Fruit fly (Drosophila melanogaster) whole organism, pupa: Measurements from ENCODE around the gene CG13311.

Source experiments
- CG10348 ChIP-seq: fragments of 200-800 bp; sonication (Bioruptor generic); IDR thresholded peaks from 2 replicates; pipeline ENCODE4 v1.3.6; 2022; ENCODE audit warnings: missing biosample characterization, missing genetic modification characterization
- CG12605 ChIP-seq: fragments of 200-800 bp; sonication (Bioruptor generic); IDR thresholded peaks from 2 replicates; pipeline ENCODE4 v1.3.6; 2022; ENCODE audit warnings: missing biosample characterization, missing genetic modification characterization
- CG13204 ChIP-seq: fragments of 200-800 bp; sonication (Bioruptor generic); optimal IDR thresholded peaks from 2 replicates; lab custom pipeline; 2018; ENCODE audit warnings: missing biosample characterization, mild to moderate bottlenecking, missing genetic modification characterization, moderate library complexity
- CG14655 ChIP-seq: fragments of 200-800 bp; sonication (Bioruptor generic); optimal IDR thresholded peaks from 3 replicates; lab custom pipeline; 2017; ENCODE audit warnings: mild to moderate bottlenecking, missing biosample characterization, missing genetic modification reagents, missing genetic modification characterization
- CG15710 ChIP-seq: fragments of 200-800 bp; sonication (Bioruptor generic); optimal IDR thresholded peaks from 2 replicates; lab custom pipeline; 2018; ENCODE audit warnings: missing biosample characterization, mild to moderate bottlenecking, missing genetic modification characterization, moderate library complexity
- CG17806 ChIP-seq: fragments of 200-800 bp; sonication (Bioruptor generic); optimal IDR thresholded peaks from 2 replicates; lab custom pipeline; 2018; ENCODE audit warnings: missing biosample characterization, mild to moderate bottlenecking, missing genetic modification characterization, moderate library complexity
- CG32121 ChIP-seq: fragments of 200-800 bp; sonication (Bioruptor generic); IDR thresholded peaks from 2 replicates; pipeline ENCODE4 v1.3.6; 2022; ENCODE audit warnings: missing biosample characterization, missing genetic modification characterization
- CG34367 ChIP-seq: fragments of 200-800 bp; sonication (Bioruptor generic); optimal IDR thresholded peaks from 2 replicates; lab custom pipeline; 2018; ENCODE audit warnings: missing biosample characterization, mild to moderate bottlenecking, missing genetic modification characterization
- CG4496 ChIP-seq: fragments of 200-800 bp; sonication (Bioruptor generic); IDR thresholded peaks from 3 replicates; pipeline ENCODE4 v1.3.6; 2022; ENCODE audit warnings: missing biosample characterization, missing genetic modification characterization
- CG8159 ChIP-seq: fragments of 200-800 bp; sonication (Bioruptor generic); optimal IDR thresholded peaks from 3 replicates; lab custom pipeline; 2018; ENCODE audit warnings: missing biosample characterization, mild to moderate bottlenecking, missing genetic modification characterization, moderate library complexity
- CG8301 ChIP-seq: fragments of 200-800 bp; sonication (Bioruptor generic); optimal IDR thresholded peaks from 2 replicates; lab custom pipeline; 2018; ENCODE audit warnings: missing biosample characterization, mild to moderate bottlenecking, missing genetic modification characterization
- CG9948 ChIP-seq: fragments of 200-800 bp; sonication (Bioruptor generic); optimal IDR thresholded peaks from 2 replicates; lab custom pipeline; 2018; ENCODE audit warnings: missing biosample characterization, mild to moderate bottlenecking, missing genetic modification characterization, moderate library complexity
- D1 ChIP-seq: fragments of 200-800 bp; sonication (Bioruptor generic); optimal IDR thresholded peaks from 2 replicates; lab custom pipeline; 2018; ENCODE audit warnings: missing biosample characterization, mild to moderate bottlenecking, missing genetic modification characterization, moderate library complexity
- EcR ChIP-seq: fragments of 200-800 bp; sonication (Bioruptor generic); optimal IDR thresholded peaks from 3 replicates; lab custom pipeline; 2019; ENCODE audit warnings: missing biosample characterization, missing genetic modification characterization, mild to moderate bottlenecking, moderate library complexity, missing genetic modification reagents
- Ets98B ChIP-seq: fragments of 200-800 bp; sonication (Bioruptor generic); IDR thresholded peaks from 2 replicates; pipeline ENCODE4 v1.3.6; 2022; ENCODE audit warnings: missing biosample characterization, missing genetic modification characterization
- Pif1A ChIP-seq: fragments of 200-800 bp; sonication (Bioruptor generic); optimal IDR thresholded peaks from 3 replicates; lab custom pipeline; 2016; ENCODE audit warnings: missing biosample characterization, missing genetic modification characterization
- Pif1B ChIP-seq: fragments of 200-800 bp; sonication (Bioruptor generic); optimal IDR thresholded peaks from 3 replicates; lab custom pipeline; 2016; ENCODE audit warnings: missing biosample characterization, missing genetic modification characterization
- Snoo ChIP-seq: fragments of 200-800 bp; sonication (Bioruptor generic); optimal IDR thresholded peaks from 3 replicates; lab custom pipeline; 2017; ENCODE audit warnings: missing biosample characterization, mild to moderate bottlenecking, missing genetic modification characterization, inconsistent platforms
- fd96Ca ChIP-seq: fragments of 200-800 bp; sonication (Bioruptor generic); IDR thresholded peaks from 3 replicates; pipeline ENCODE4 v1.3.6; 2022; ENCODE audit warnings: missing biosample characterization, missing genetic modification characterization
- gl ChIP-seq: fragments of 200-800 bp; sonication (Bioruptor generic); optimal IDR thresholded peaks from 2 replicates; lab custom pipeline; 2018; ENCODE audit warnings: missing biosample characterization, mild to moderate bottlenecking, missing genetic modification characterization
- rn ChIP-seq: fragments of 200-800 bp; sonication (Bioruptor generic); IDR thresholded peaks from 2 replicates; pipeline ENCODE4 v1.3.6; 2022; ENCODE audit warnings: missing biosample characterization, missing genetic modification characterization

CG13311 gene

DNA sequence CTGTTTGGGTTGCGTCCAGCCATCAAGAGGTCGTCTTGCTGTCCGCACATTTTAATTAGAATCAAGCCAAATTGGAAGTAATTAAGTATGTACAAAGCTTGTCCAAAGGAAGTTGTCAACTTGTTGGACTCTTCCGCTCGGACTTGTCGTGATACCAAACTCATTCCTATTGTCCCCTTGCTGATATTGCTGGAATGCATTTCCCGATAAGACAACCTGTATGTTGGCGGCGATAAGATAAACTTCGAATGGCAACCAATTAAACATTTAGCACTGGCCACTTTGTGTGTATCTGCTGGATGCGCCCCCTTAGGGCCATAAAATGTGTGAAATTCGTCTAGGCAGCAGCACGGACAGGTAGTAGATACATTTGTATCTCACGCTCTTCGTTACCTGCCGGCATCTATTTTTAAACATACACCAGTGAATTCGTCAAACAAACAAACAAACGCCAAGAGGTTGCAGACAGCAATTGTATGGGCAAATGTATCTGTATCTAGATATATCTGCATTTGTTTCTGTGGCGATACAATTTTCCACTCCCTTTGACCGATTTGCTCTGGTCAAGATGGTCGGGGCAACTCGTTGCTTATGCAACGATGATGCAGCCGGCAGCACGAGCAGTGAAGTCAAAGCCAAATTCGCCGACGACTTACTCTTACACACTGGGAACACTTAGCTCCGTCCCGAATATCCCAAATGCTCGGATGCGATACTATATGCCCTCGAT lies 30.9 kb upstream of the CG13311 start:
- TF ChIP-seq rn (no peak), Pif1B (GFP tag; lab: Kevin White, UChicago) (no peak), gl (tag; lab: Kevin White, UChicago) (no peak), fd96Ca (no peak), CG9948 (tag; lab: Kevin White, UChicago) (no peak), Ets98B (GFP tag; lab: Robert Waterston, UW) (no peak), CG8159 (tag; lab: Kevin White, UChicago) (no peak), CG13204 (GFP tag; lab: Kevin White, UChicago) (no peak), CG34367 (tag; lab: Kevin White, UChicago) (no peak), CG14655 (GFP tag; lab: Kevin White, UChicago) (no peak), CG17806 (tag; lab: Kevin White, UChicago) (no peak), CG4496 (no peak), D1 (tag; lab: Kevin White, UChicago) (no peak), EcR (GFP tag; lab: Kevin White, UChicago) (no peak), CG8301 (tag; lab: Kevin White, UChicago) (no peak), Pif1A (no peak)

DNA sequence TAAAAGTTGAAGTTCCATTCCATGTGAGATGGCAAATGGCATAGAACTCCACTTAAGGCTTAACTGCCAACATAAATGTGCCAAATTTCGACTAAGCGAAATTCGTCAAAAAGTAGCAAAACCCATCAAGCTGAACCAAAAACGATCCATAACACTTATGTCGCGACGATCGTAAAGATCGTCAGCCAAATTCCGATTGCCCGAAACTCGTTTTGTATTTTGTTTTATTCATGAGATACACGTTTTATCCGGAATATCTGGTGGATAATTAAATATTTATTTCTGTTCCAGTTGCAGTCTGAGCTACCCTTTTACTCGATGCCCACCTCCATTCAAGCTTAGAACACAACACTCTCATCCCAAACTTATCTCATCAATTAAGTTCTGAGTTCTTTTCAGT lies 29.0 kb upstream of the CG13311 start:
- no peak for TF ChIP-seq Pif1B (GFP tag; lab: Kevin White, UChicago)
- no peak for TF ChIP-seq CG32121 (GFP tag; lab: Robert Waterston, UW)
- TF ChIP-seq Pif1A: no peak
- TF ChIP-seq CG13204 (GFP tag; lab: Kevin White, UChicago): no peak
- no peak for TF ChIP-seq CG8159 (tag; lab: Kevin White, UChicago)
- TF ChIP-seq CG12605 (GFP tag; lab: Robert Waterston, UW): no peak
- no peak for TF ChIP-seq CG4496
- no peak for TF ChIP-seq CG34367 (tag; lab: Kevin White, UChicago)
- TF ChIP-seq gl (tag; lab: Kevin White, UChicago): no peak
- no peak for TF ChIP-seq Snoo (tag; lab: Kevin White, UChicago)
- no peak for TF ChIP-seq fd96Ca
- no peak for TF ChIP-seq CG9948 (tag; lab: Kevin White, UChicago)
- no peak for TF ChIP-seq rn
- no peak for TF ChIP-seq CG10348 (GFP tag; lab: Robert Waterston, UW)
- no peak for TF ChIP-seq CG15710
- TF ChIP-seq CG8301 (tag; lab: Kevin White, UChicago): no peak
- TF ChIP-seq D1 (tag; lab: Kevin White, UChicago): no peak
- TF ChIP-seq EcR (GFP tag; lab: Kevin White, UChicago): no peak
- no peak for TF ChIP-seq Ets98B (GFP tag; lab: Robert Waterston, UW)
- TF ChIP-seq CG14655 (GFP tag; lab: Kevin White, UChicago): no peak

DNA sequence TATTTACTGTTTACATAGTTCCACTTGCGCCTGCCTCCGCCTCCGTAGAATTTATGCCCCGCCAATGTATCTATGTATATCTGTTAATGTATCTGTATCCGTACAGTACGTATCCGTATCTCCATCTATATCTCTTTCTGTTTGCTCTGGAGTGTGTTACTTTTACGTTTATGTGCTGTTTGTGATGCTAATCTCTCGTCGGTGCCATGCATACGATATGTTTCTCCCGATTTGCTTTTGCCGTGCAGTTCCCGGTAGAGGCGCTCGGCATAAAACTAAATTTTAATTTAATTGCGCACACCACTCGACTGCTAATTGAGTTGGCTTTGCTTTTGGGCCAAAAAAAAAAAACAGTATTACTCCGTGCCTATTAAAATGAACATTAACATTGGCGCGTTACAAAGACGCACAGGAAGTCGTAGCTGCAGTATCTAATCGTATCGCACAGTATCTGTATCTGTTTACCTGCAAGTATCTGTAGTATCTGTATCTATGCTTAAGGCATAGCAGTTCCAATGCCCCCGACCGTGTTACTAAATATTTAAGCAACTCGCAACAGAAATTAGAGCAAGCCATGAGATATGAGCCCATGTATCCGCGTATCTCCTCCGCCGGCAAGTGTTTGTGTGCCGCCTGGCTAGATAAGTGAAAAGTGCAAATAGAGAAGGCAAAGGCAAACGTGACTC lies 28.2 kb upstream of the CG13311 start:
- TF ChIP-seq CG9948 (tag; lab: Kevin White, UChicago): no peak
- TF ChIP-seq CG13204 (GFP tag; lab: Kevin White, UChicago): no peak
- TF ChIP-seq gl (tag; lab: Kevin White, UChicago): no peak
- TF ChIP-seq EcR (GFP tag; lab: Kevin White, UChicago): no peak
- no peak for TF ChIP-seq CG34367 (tag; lab: Kevin White, UChicago)
- no peak for TF ChIP-seq CG15710
- TF ChIP-seq CG8301 (tag; lab: Kevin White, UChicago): no peak
- no peak for TF ChIP-seq CG17806 (tag; lab: Kevin White, UChicago)

DNA sequence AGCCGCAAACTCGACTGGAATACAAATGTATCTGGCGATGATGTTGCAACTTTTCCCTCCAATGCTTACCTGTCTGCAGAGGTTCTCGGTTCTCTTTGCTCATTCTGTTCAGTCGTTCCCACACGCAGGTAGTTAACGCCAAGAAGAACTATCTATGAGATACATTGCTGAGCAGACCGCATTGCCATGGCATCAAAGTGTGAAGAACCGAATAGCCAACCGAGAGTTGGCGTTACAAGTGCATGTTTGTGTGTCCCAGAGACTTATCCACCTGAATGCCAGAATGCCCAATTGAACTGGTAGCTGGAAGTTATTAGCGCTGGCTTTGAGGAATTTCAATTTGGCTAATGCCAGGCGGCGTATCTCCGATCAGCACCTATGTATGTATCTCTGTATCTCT lies 27.6 kb upstream of the CG13311 start:
- no peak for TF ChIP-seq D1 (tag; lab: Kevin White, UChicago)
- TF ChIP-seq CG4496: no peak
- no peak for TF ChIP-seq CG17806 (tag; lab: Kevin White, UChicago)
- no peak for TF ChIP-seq rn
- TF ChIP-seq CG9948 (tag; lab: Kevin White, UChicago): no peak
- no peak for TF ChIP-seq CG32121 (GFP tag; lab: Robert Waterston, UW)
- TF ChIP-seq CG15710: no peak
- TF ChIP-seq Pif1B (GFP tag; lab: Kevin White, UChicago): no peak
- no peak for TF ChIP-seq CG34367 (tag; lab: Kevin White, UChicago)
- no peak for TF ChIP-seq CG12605 (GFP tag; lab: Robert Waterston, UW)
- no peak for TF ChIP-seq EcR (GFP tag; lab: Kevin White, UChicago)
- no peak for TF ChIP-seq Ets98B (GFP tag; lab: Robert Waterston, UW)
- no peak for TF ChIP-seq Snoo (tag; lab: Kevin White, UChicago)
- TF ChIP-seq fd96Ca: no peak
- TF ChIP-seq, all 21 proteins: peak for 0

DNA sequence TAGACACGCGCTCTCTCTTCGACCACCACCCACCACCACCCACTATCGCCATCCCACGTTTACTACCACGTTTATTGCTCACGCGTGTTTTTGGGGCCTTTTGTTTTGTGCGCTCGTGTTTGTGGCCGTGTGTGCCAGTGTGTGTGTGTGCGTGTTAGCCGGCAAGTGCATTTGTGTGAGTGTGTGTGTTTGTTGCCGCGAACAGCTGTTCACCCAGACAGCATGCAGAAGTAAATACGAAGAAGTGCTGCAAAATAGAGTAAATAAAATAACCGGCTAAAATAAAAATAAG lies 25.9 kb upstream of the CG13311 start:
- TF ChIP-seq Snoo (tag; lab: Kevin White, UChicago): no peak
- no peak for TF ChIP-seq CG14655 (GFP tag; lab: Kevin White, UChicago)
- TF ChIP-seq CG13204 (GFP tag; lab: Kevin White, UChicago): no peak
